Worm (Caenorhabditis elegans) whole organism, L1 larva: ENCODE results near the gene C47E8.4.

Source experiments
- C04F5.9 ChIP-seq: sonication (generic microtip); optimal IDR thresholded peaks from 2 replicates; lab custom pipeline; 2016; ENCODE audit warnings: missing genetic modification characterization, missing compliant biosample characterization
- F16B12.6 ChIP-seq: fragments of 150-350 bp; optimal IDR thresholded peaks from 2 replicates; lab custom pipeline; 2014; ENCODE audit warnings: missing biosample characterization, missing genetic modification characterization
- blmp-1 ChIP-seq: fragments of 150-350 bp; optimal IDR thresholded peaks from 2 replicates; lab custom pipeline; 2014; ENCODE audit warnings: missing biosample characterization, missing genetic modification characterization
- ceh-82 ChIP-seq, 3 experiments: fragments of 150-350 bp in 1 of 3; sonication (generic microtip) in 2 of 3; optimal IDR thresholded peaks; 2 replicates each; lab custom pipeline; 2014 to 2017; ENCODE audit warnings: missing biosample characterization in 3 of 3, missing genetic modification characterization in 3 of 3
- dpl-1 ChIP-seq, 3 experiments: fragments of 150-350 bp in 2 of 3; sonication (generic microtip) in 1 of 3; optimal IDR thresholded peaks; 2 replicates each; lab custom pipeline; 2014 to 2017; ENCODE audit warnings: missing biosample characterization in 3 of 3, missing genetic modification characterization in 3 of 3, missing genetic modification reagents in 3 of 3
- dsc-1 ChIP-seq: sonication (generic microtip); optimal IDR thresholded peaks from 2 replicates; lab custom pipeline; 2016; ENCODE audit warnings: mild to moderate bottlenecking, missing genetic modification characterization, missing compliant biosample characterization
- efl-1 ChIP-seq, 4 experiments: fragments of 150-350 bp; optimal IDR thresholded peaks in 3 of 4; peaks in 1 of 4; 1 replicate in 1 of 4; 2 replicates in 3 of 4; lab custom pipeline; 2014; ENCODE audit warnings: missing biosample characterization in 2 of 4, missing genetic modification characterization in 2 of 4, missing genetic modification reagents in 2 of 4
- elt-2 ChIP-seq: sonication (generic microtip); optimal IDR thresholded peaks from 2 replicates; lab custom pipeline; 2016; ENCODE audit warnings: missing genetic modification characterization, mild to moderate bottlenecking, inconsistent platforms, missing compliant biosample characterization, missing genetic modification reagents
- ets-5 ChIP-seq: fragments of 200-800 bp; sonication (Bioruptor generic); IDR thresholded peaks from 2 replicates; pipeline ENCODE4 v1.3.6; 2022; ENCODE audit warnings: missing genetic modification characterization, missing compliant biosample characterization
- fkh-10 ChIP-seq: sonication (generic microtip); optimal IDR thresholded peaks from 2 replicates; lab custom pipeline; 2017; ENCODE audit warnings: missing biosample characterization, missing genetic modification reagents, missing genetic modification characterization
- fkh-4 ChIP-seq: sonication (generic microtip); optimal IDR thresholded peaks from 2 replicates; lab custom pipeline; 2016; ENCODE audit warnings: missing compliant biosample characterization, missing genetic modification characterization, borderline replicate concordance
- fkh-8 ChIP-seq: sonication (generic microtip); optimal IDR thresholded peaks from 2 replicates; lab custom pipeline; 2016; ENCODE audit warnings: mild to moderate bottlenecking, missing genetic modification characterization, missing compliant biosample characterization
- fos-1 ChIP-seq: fragments of 150-350 bp; optimal IDR thresholded peaks from 2 replicates; lab custom pipeline; 2014; ENCODE audit warnings: missing biosample characterization, missing genetic modification characterization
- irx-1 ChIP-seq: sonication (generic microtip); optimal IDR thresholded peaks from 2 replicates; lab custom pipeline; 2016; ENCODE audit warnings: missing genetic modification characterization, missing compliant biosample characterization
- lin-14 ChIP-seq: fragments of 200-800 bp; sonication (Bioruptor generic); optimal IDR thresholded peaks from 2 replicates; lab custom pipeline; 2018; ENCODE audit warnings: mild to moderate bottlenecking, missing genetic modification characterization, moderate library complexity, missing compliant biosample characterization
- lin-15B ChIP-seq: fragments of 150-350 bp; sonication (generic microtip); optimal IDR thresholded peaks from 3 replicates; lab custom pipeline; 2014; ENCODE audit warnings: missing biosample characterization, missing genetic modification characterization
- lin-35 ChIP-seq, 2 experiments: fragments of 150-350 bp; optimal IDR thresholded peaks; 2 replicates each; lab custom pipeline; 2014; ENCODE audit warnings: missing biosample characterization in 2 of 2, missing genetic modification characterization in 2 of 2, missing genetic modification reagents in 2 of 2
- lir-3 ChIP-seq: sonication (generic microtip); optimal IDR thresholded peaks from 2 replicates; lab custom pipeline; 2016; ENCODE audit warnings: mild to moderate bottlenecking, missing genetic modification characterization, moderate library complexity, missing compliant biosample characterization; ENCODE audit not compliant: poor library complexity
- lsy-2 ChIP-seq, 2 experiments: fragments of 150-350 bp; optimal IDR thresholded peaks; 2 replicates each; lab custom pipeline; 2014; ENCODE audit warnings: missing biosample characterization in 2 of 2, missing genetic modification characterization in 2 of 2
- mef-2 ChIP-seq: fragments of 150-350 bp; optimal IDR thresholded peaks from 2 replicates; lab custom pipeline; 2014; ENCODE audit warnings: missing biosample characterization, missing genetic modification characterization
- mep-1 ChIP-seq: fragments of 150-350 bp; optimal IDR thresholded peaks from 2 replicates; lab custom pipeline; 2014; ENCODE audit warnings: missing biosample characterization, missing genetic modification characterization
- nhr-20 ChIP-seq: sonication (generic microtip); optimal IDR thresholded peaks from 2 replicates; lab custom pipeline; 2016; ENCODE audit warnings: mild to moderate bottlenecking, missing genetic modification characterization, missing compliant biosample characterization
- nhr-71 ChIP-seq: sonication (generic microtip); optimal IDR thresholded peaks from 2 replicates; lab custom pipeline; 2016; ENCODE audit warnings: mild to moderate bottlenecking, missing genetic modification characterization, moderate library complexity, missing compliant biosample characterization
- nhr-85 ChIP-seq: sonication (generic microtip); peaks from one replicate; lab custom pipeline; 2016; ENCODE audit warnings: missing genetic modification characterization, inconsistent platforms, missing compliant biosample characterization
- nhr-90 ChIP-seq: sonication (generic microtip); optimal IDR thresholded peaks from 2 replicates; lab custom pipeline; 2016; ENCODE audit warnings: mild to moderate bottlenecking, missing genetic modification characterization, missing compliant biosample characterization; ENCODE audit not compliant: poor library complexity
- rnt-1 ChIP-seq: sonication (generic microtip); optimal IDR thresholded peaks from 2 replicates; lab custom pipeline; 2016; ENCODE audit warnings: mild to moderate bottlenecking, missing genetic modification characterization, moderate library complexity, missing compliant biosample characterization
- skn-1 ChIP-seq: fragments of 150-350 bp; optimal IDR thresholded peaks from 2 replicates; lab custom pipeline; 2014; ENCODE audit warnings: missing biosample characterization, missing genetic modification characterization
- snu-23 ChIP-seq: sonication (generic microtip); optimal IDR thresholded peaks from 2 replicates; lab custom pipeline; 2016; ENCODE audit warnings: missing genetic modification characterization, missing compliant biosample characterization
- sox-4 ChIP-seq: sonication (generic microtip); optimal IDR thresholded peaks from 2 replicates; lab custom pipeline; 2016; ENCODE audit warnings: missing genetic modification characterization, missing compliant biosample characterization
- swsn-7 ChIP-seq: sonication (generic microtip); optimal IDR thresholded peaks from 2 replicates; lab custom pipeline; 2016; ENCODE audit warnings: missing genetic modification characterization, missing compliant biosample characterization
- tbx-2 ChIP-seq: sonication (generic microtip); optimal IDR thresholded peaks from 2 replicates; lab custom pipeline; 2016; ENCODE audit warnings: missing genetic modification characterization, missing compliant biosample characterization
- unc-130 ChIP-seq: fragments of 150-350 bp; optimal IDR thresholded peaks from 2 replicates; lab custom pipeline; 2017; ENCODE audit warnings: missing biosample characterization, missing genetic modification characterization, inconsistent platforms
- zip-4 ChIP-seq: fragments of 200-800 bp; sonication (Bioruptor generic); optimal IDR thresholded peaks from 2 replicates; lab custom pipeline; 2018; ENCODE audit warnings: mild to moderate bottlenecking, missing genetic modification characterization, moderate library complexity, missing compliant biosample characterization

The C47E8.4 gene

DNA sequence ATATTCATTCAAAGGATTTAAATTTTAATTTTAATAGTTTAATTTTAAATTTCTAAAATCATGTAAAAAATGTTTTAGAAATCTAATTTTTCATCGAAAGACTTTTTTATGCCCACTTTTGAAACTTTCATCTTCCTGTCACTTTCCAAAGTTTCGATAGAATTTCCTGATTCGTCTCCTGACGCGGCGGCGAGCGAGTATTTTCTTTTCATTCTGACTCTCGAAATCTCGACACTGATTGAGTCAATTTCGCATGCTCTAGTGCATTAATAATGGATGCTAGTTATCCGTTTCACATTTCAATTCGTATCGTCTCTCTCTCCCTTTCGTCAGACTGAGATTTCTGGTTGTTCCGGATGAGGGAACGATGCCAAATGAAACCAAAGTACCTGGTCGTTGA, 36.5 kb downstream of the C47E8.4 start:
- no peak for TF ChIP-seq efl-1 (optimal IDR thresholded peaks at IDR 0.05; lab: Kevin White, UChicago)
- TF ChIP-seq efl-1 (GFP tag; optimal IDR thresholded peaks at IDR 0.05 in 1 of 2; lab: Kevin White, UChicago), result peak in 1 of 2 experiments; percentile 66
- peak; percentile 86 for TF ChIP-seq fkh-10 (GFP tag; lab: Kevin White, UChicago)
- TF ChIP-seq lin-14 (GFP tag; lab: Kevin White, UChicago), result peak; percentile 45
- TF ChIP-seq mef-2 (tag; lab: Kevin White, UChicago), result no peak

- TF ChIP-seq lin-14 (GFP tag; lab: Kevin White, UChicago), result peak; percentile 42
- TF ChIP-seq nhr-85 (tag; lab: Kevin White, UChicago), result peak; percentile 20
- TF ChIP-seq nhr-71, result peak; percentile 42
- no peak for TF ChIP-seq F16B12.6
- TF ChIP-seq tbx-2 (tag; lab: Kevin White, UChicago), result peak; percentile 22
- TF ChIP-seq elt-2, result no peak
- peak; percentile 9 for TF ChIP-seq swsn-7 (tag; lab: Kevin White, UChicago)
- no peak for TF ChIP-seq fos-1
- peak; percentile 87 to 93 for TF ChIP-seq efl-1 (optimal IDR thresholded peaks at IDR 0.05; lab: Kevin White, UChicago)
- TF ChIP-seq efl-1 (GFP tag; optimal IDR thresholded peaks at IDR 0.05 in 1 of 2; lab: Kevin White, UChicago), result peak; percentile 88 to 99
- peak; percentile 12 for TF ChIP-seq fkh-8 (tag; lab: Kevin White, UChicago)
- peak; percentile 82 to 88 (median 86) for TF ChIP-seq dpl-1 (GFP tag; optimal IDR thresholded peaks at IDR 0.05; lab: Kevin White, UChicago)
- TF ChIP-seq irx-1, result peak; percentile 5
- no peak for TF ChIP-seq sox-4
- TF ChIP-seq lin-15B (tag; lab: Kevin White, UChicago), result peak; percentile 29
- TF ChIP-seq zip-4 (GFP tag; lab: Kevin White, UChicago), result no peak
- TF ChIP-seq lin-35 (GFP tag; optimal IDR thresholded peaks at IDR 0.05; lab: Kevin White, UChicago), result peak; percentile 79 to 93
- TF ChIP-seq mep-1, result no peak
- TF ChIP-seq skn-1 (tag; lab: Kevin White, UChicago), result peak; percentile 22
- peak; percentile 5 for TF ChIP-seq unc-130 (tag; lab: Kevin White, UChicago)
- peak; percentile 7 to 74 for TF ChIP-seq lsy-2 (tag; optimal IDR thresholded peaks at IDR 0.05; lab: Kevin White, UChicago)
- TF ChIP-seq ets-5 (GFP tag; lab: Robert Waterston, UW), result no peak
- TF ChIP-seq snu-23, result peak; percentile 36
- TF ChIP-seq ceh-82 (tag; optimal IDR thresholded peaks at IDR 0.05; lab: Kevin White, UChicago), result no peak
- peak; percentile 2 for TF ChIP-seq dsc-1 (tag; lab: Kevin White, UChicago)
- TF ChIP-seq rnt-1, result peak; percentile 20
- TF ChIP-seq nhr-20, result peak; percentile 30
- TF ChIP-seq lir-3, result no peak
- TF ChIP-seq blmp-1 (tag; lab: Kevin White, UChicago), result peak; percentile 93
These were observed 39.2 kb downstream of the C47E8.4 start, which contains the start of the genes rfc-1 and pmp-3 for ce11 chrV:14645817-14646789. TSS of gene rfc-1 (minus strand) at chrV:14645979. TSS of gene pmp-3 (plus strand) at chrV:14646739.

DNA sequence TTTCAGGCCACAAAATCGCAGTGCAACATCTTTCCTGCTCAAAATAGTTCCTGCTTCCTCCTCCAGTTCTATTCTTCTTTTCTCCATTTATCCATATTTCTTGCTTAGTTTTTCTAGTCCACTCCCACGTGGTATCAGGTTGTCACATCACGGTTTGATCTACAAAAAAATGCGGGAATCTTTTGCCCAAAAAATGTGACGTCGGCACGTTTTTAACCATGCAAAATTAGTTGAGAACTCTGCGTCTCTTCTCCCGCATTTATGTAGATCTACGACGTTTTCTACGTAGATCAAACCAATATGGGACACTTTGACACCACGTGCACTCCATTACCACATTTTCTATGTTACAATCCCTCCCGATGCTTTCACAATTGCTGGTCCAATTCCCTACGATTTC, 43.3 kb downstream of the C47E8.4 start:
- no peak for TF ChIP-seq nhr-90 (tag; lab: Kevin White, UChicago)
- no peak for TF ChIP-seq elt-2
- no peak for TF ChIP-seq tbx-2 (tag; lab: Kevin White, UChicago)
- TF ChIP-seq C04F5.9, result no peak

DNA sequence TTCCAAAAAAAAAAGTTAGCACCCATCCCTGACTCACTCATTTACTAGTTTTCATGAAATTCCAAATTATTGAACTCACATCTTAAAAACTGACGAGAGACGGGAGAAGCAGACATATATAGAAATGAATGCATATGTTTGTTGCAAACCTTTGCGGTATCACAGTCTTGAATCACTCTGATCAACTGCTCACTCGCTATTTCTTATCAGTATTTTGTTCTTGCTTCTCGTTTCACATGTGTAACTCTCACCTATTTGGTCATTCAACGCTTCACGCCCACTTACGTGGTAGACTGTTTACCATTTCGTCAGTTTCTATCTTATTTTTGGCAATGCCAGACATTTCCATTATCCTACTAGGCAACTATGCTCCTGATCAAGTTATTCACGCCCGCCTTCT, 44.5 kb downstream of the C47E8.4 start, which contains the start of gene C54G10.1:
C54G10.1 (plus strand) TSS at position 333 of the 400 bp plus-strand sequence.
- peak in 1 of 2 experiments; percentile 18 for TF ChIP-seq lin-35 (GFP tag; optimal IDR thresholded peaks at IDR 0.05; lab: Kevin White, UChicago)
- no peak for TF ChIP-seq fkh-4 (tag; lab: Kevin White, UChicago)
- TF ChIP-seq elt-2, result peak; percentile 70
- no peak for TF ChIP-seq nhr-90 (tag; lab: Kevin White, UChicago)
- no peak for TF ChIP-seq swsn-7 (tag; lab: Kevin White, UChicago)
